Worm (Caenorhabditis elegans): ENCODE results near the gene abu-13.

The abu-13 gene

DNA sequence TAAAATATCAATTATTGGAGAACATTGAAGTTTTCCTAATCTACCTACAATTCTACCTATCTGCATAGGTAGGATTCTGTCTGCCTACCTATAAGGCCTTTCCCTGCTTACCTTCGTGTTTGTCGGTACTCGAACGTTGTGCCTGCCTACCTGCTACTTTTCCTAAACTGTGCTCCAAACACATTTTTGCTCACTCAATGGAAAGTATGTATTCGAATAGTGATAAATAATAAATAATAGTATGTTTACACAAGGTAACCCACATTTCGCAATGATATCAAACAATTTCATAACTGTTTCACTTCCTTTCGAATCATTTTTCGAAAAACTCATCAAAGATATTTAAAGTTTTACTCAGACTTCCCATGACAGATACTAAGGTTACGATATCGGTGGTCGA, 6.2 kb downstream of the abu-13 start, which contains the start of gene F57B9.3:
Gene F57B9.3 (plus strand): TSS at position 301 of the 400 bp plus-strand sequence.
- TF ChIP-seq him-1 (tag; optimal IDR thresholded peaks at IDR 0.05) (no peak), W03F9.2 (tag; optimal IDR thresholded peaks at IDR 0.05) (no peak), dao-5 (tag; optimal IDR thresholded peaks at IDR 0.05) (no peak)

DNA sequence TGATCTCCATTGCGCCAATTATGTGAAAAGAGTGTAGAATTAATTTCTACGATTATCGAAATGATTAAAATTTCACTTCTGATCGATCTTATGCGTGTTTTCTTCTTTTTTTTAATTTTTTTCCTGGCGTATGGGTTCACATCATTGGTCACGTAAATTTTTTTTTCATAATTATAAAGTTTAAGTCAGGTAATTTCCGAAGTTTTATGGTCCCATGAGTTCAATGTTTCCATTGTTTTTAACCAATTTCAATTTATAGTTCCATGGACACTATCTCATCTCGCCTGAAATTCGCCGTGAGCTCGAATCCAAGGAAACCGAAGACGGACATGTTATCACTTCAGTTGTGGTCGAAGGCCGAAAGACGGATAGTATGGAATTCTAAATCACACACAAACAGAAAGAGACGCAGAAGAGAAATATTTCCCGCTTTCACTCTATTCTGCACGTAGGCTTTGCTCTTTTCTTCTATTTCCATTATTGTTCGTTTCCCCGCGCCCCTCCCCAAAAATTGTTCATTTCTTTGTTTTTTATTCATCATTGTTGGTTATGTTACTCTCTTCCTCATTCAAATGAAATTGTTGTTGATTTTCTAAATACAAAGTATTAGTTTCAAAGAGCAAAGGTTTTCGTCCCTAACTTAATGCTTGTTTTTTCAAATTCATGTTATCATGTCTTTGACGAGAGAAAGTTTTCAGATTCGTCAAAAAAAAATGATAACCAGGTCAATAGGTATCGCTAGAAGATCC, 10.3 kb downstream of the abu-13 start, which contains the start of the genes F57B9.8 and coq-2:
Gene F57B9.8 (minus strand): TSS at position 51 of the 749 bp plus-strand sequence.
Gene coq-2 (plus strand): TSS at position 699 of the 749 bp plus-strand sequence.
- TF ChIP-seq him-1 (tag; optimal IDR thresholded peaks at IDR 0.05) (no peak), W03F9.2 (tag; optimal IDR thresholded peaks at IDR 0.05) (no peak), dao-5 (tag; optimal IDR thresholded peaks at IDR 0.05) (no peak)

- no peak for TF ChIP-seq dao-5 (tag; optimal IDR thresholded peaks at IDR 0.05)
- TF ChIP-seq him-1 (tag; optimal IDR thresholded peaks at IDR 0.05): no peak
- no peak for TF ChIP-seq W03F9.2 (tag; optimal IDR thresholded peaks at IDR 0.05)
These were observed 13.8 kb downstream of the abu-13 start, which contains the start of gene byn-1 for ce11 chrIII:6931896-6932295. byn-1 (plus strand) TSS chrIII:6932001.

DNA sequence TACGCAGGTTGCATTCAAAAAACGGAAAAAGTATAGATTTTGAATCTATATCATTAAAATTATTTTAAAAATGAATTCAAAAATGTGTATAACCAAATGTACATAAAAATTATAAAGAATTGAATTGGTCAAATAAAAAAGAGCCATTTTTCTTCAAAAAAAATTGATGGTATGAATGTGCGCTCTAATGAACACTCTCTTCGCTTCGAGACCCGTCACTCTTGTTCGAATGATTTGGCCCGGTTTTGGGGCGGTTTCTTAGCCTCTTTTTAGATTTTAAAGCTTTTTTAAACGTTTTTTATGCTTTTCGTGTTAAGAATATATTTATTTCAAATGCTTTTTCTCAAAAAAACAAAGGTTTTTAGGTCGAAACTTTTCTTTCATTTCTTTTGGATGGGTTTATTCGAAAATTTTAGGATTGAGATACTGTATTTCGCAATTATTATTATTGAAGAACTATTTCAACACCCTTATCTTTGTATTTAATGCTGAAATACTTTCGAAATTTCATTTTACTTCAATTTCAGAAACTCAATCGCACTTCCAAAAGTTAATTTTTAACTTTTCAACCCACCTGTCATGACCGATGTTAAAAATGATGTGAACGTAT, 16.0 kb downstream of the abu-13 start, which contains the start of gene inf-1:
Gene inf-1 (plus strand): TSS at position 577 of the 610 bp plus-strand sequence.
- TF ChIP-seq W03F9.2 (tag; optimal IDR thresholded peaks at IDR 0.05) (peak; percentile 77), dao-5 (tag; optimal IDR thresholded peaks at IDR 0.05) (no peak)

ce11 chrIII:6928725-6929124, 17.0 kb downstream of the abu-13 start, which contains the start of gene flap-1:
flap-1 (minus strand) TSS chrIII:6928825.
- no peak for TF ChIP-seq dao-5 (tag; optimal IDR thresholded peaks at IDR 0.05)
- no peak for TF ChIP-seq him-1 (tag; optimal IDR thresholded peaks at IDR 0.05)
- TF ChIP-seq W03F9.2 (tag; optimal IDR thresholded peaks at IDR 0.05): no peak

DNA sequence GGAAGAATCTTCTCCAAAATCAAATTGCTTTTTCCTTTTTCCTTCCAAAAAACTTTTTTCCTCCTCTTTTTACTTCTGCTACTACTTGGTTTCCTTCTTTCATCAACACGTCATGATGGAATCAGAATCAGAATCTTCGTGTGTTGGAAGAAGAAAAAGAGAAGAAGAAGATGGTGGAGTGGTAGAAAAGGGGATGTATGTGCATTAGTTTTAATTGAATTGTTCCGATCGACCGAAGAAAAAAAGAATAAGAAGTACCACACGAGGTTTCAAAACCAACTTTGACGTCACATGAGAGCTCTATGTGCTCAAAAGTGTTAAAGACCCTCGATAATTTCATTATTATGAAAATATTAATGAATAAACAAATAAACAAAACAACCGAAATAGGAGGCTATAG, 30.9 kb downstream of the abu-13 start:
- TF ChIP-seq him-1 (tag; optimal IDR thresholded peaks at IDR 0.05) (no peak), W03F9.2 (tag; optimal IDR thresholded peaks at IDR 0.05) (no peak), dao-5 (tag; optimal IDR thresholded peaks at IDR 0.05) (no peak)

DNA sequence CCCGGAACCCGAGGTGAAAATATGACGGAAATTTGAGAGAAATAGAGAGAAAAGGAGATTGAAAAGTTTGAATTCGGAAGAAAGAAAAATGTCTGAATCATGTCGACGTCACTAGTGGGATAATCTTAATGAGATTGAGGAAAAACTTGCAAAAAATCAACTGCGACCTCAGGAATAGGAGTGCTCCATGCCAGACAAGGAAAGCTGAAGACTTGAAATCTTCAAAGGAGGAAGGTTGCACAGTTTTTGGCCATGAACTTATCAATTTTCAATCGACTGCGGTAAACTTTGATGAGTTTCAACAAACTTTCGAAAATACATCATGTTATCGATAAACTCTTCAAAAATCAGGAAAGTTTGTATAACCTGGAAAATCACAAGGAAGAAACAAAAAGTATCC, 33.3 kb downstream of the abu-13 start, which contains the start of gene pdf-1:
Gene pdf-1 (minus strand): TSS at position 101 of the 400 bp plus-strand sequence.
- TF ChIP-seq dao-5 (tag; optimal IDR thresholded peaks at IDR 0.05): no peak
- TF ChIP-seq W03F9.2 (tag; optimal IDR thresholded peaks at IDR 0.05): no peak
- TF ChIP-seq him-1 (tag; optimal IDR thresholded peaks at IDR 0.05): no peak

DNA sequence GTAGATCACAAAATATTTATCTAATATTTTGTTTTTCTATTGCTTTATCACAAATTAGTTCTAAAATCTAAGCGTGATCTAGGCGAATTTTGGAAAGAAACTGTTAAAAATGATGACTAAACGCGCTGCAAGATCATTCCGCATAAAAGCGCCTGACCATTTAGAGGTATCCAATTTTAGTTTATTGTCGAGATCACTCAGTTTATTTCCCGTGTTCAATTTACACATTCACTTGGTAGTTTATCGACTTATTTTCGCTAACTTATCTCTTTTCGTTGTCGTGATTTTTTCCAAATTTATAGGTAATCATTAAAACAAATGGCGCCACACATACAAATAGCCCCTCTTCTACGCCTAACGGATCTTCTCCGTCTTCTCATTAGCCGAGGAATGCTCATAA, 39.3 kb downstream of the abu-13 start, which contains the start of gene T07E3.2:
Gene T07E3.2 (plus strand): TSS at position 301 of the 400 bp plus-strand sequence.
- TF ChIP-seq W03F9.2 (tag; optimal IDR thresholded peaks at IDR 0.05) (no peak), dao-5 (tag; optimal IDR thresholded peaks at IDR 0.05) (no peak), him-1 (tag; optimal IDR thresholded peaks at IDR 0.05) (no peak)

ce11 chrIII:6904468-6904867, 41.2 kb downstream of the abu-13 start:
- TF ChIP-seq dao-5 (tag; optimal IDR thresholded peaks at IDR 0.05) (no peak), him-1 (tag; optimal IDR thresholded peaks at IDR 0.05) (no peak), W03F9.2 (tag; optimal IDR thresholded peaks at IDR 0.05) (no peak)

- TF ChIP-seq W03F9.2 (tag; optimal IDR thresholded peaks at IDR 0.05): no peak
- TF ChIP-seq him-1 (tag; optimal IDR thresholded peaks at IDR 0.05): no peak
- no peak for TF ChIP-seq dao-5 (tag; optimal IDR thresholded peaks at IDR 0.05)
These were observed 42.4 kb downstream of the abu-13 start, which contains the start of the genes brc-2 and T07E3.3 for ce11 chrIII:6903056-6903977. brc-2 (minus strand) TSS chrIII:6903106. T07E3.3 (plus strand) TSS chrIII:6903877.

ce11 chrIII:6900609-6901008, 45.1 kb downstream of the abu-13 start:
- TF ChIP-seq W03F9.2 (tag; optimal IDR thresholded peaks at IDR 0.05) (no peak), him-1 (tag; optimal IDR thresholded peaks at IDR 0.05) (no peak), dao-5 (tag; optimal IDR thresholded peaks at IDR 0.05) (no peak)

DNA sequence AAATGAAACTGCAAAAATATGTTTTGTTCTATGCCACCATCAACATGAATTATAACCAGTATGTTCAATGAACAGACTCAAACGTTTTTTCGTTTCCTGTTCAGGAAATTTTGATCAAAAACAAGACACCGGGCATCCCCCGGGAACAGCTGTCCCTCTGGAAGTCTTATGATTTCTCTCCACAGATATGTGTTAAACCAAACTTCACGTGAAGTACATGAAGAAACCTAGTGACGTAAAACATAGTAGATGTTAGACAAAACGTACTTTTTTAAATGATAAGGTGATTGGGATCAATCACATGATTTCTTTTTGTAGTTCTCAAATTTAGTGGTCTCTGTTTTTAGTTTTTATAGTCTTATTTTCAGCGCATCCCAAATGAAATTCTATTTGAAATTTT, 47.2 kb downstream of the abu-13 start:
- TF ChIP-seq W03F9.2 (tag; optimal IDR thresholded peaks at IDR 0.05): no peak
- TF ChIP-seq dao-5 (tag; optimal IDR thresholded peaks at IDR 0.05): no peak
- no peak for TF ChIP-seq him-1 (tag; optimal IDR thresholded peaks at IDR 0.05)

- TF ChIP-seq dao-5 (tag; optimal IDR thresholded peaks at IDR 0.05): no peak
- no peak for TF ChIP-seq him-1 (tag; optimal IDR thresholded peaks at IDR 0.05)
- TF ChIP-seq W03F9.2 (tag; optimal IDR thresholded peaks at IDR 0.05): peak; percentile 58
These were observed 48.1 kb downstream of the abu-13 start, which contains the start of gene T07E3.4 for ce11 chrIII:6897587-6898064. T07E3.4 (plus strand) TSS chrIII:6898014.
